Worm (Caenorhabditis elegans) whole organism, L4/young adult: Measurements from ENCODE around the gene E04F6.8.

Experiments used
- W03F9.2 ChIP-seq: fragments of 150-350 bp; optimal IDR thresholded peaks from 2 replicates; lab custom pipeline; 2014; ENCODE audit warnings: missing biosample characterization, missing genetic modification characterization
- him-1 ChIP-seq: sonication (generic microtip); optimal IDR thresholded peaks from 2 replicates; lab custom pipeline; 2016; ENCODE audit warnings: missing genotype, missing genetic modification reagents, missing genetic modification characterization, missing compliant biosample characterization

ce11 chrII:7204951-7205350 is 6.2 kb downstream of the E04F6.8 start, which contains the start of gene srd-58:
- TF ChIP-seq W03F9.2 = no peak
- no peak for TF ChIP-seq him-1 (tag; lab: Kevin White, UChicago)
